Worm (Caenorhabditis elegans): ENCODE results near the gene H12I13.6.

H12I13.6 gene

DNA sequence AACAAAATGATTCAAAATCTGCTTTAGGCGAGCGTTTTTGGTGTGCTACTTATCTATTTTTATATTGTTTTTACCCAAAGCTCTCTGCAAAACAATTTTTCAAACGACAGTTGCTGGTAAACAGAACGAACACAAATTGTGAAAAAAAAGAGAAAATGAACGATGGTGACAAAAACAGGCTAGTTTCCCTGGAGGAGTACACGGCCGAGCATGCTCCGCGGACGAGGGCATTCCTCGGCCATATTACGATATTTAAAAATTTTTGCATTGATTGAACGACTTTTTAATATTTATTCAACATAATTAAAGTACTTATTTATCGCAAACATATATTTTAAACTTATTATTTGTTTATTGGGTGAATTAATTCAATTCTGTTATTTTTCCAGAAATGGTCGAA, 19.7 kb downstream of the H12I13.6 start, which contains the start of the genes tpp-2 and rbbp-5:
tpp-2 (minus strand) TSS at position 157 of the 400 bp plus-strand sequence.
rbbp-5 (plus strand) TSS at position 390 of the 400 bp plus-strand sequence.
- peak; percentile 63 to 73 for TF ChIP-seq lsy-2 (tag; optimal IDR thresholded peaks at IDR 0.05)
- TF ChIP-seq elt-3 (tag; optimal IDR thresholded peaks at IDR 0.05): peak in 1 of 6 experiments; percentile 0
- peak; percentile 60 for TF ChIP-seq swsn-7 (tag; optimal IDR thresholded peaks at IDR 0.05)
- peak; percentile 42 for TF ChIP-seq egl-13 (tag; optimal IDR thresholded peaks at IDR 0.05)
- TF ChIP-seq efl-1 (optimal IDR thresholded peaks at IDR 0.05): peak; percentile 70 to 75
- peak; percentile 71 to 96 for TF ChIP-seq efl-1 (GFP tag; optimal IDR thresholded peaks at IDR 0.05 in 1 of 2)
- peak; percentile 72 for TF ChIP-seq skn-1 (tag; optimal IDR thresholded peaks at IDR 0.05)
- peak; percentile 74 for TF ChIP-seq snu-23 (GFP tag; optimal IDR thresholded peaks at IDR 0.05)
- no peak for TF ChIP-seq ceh-88 (GFP tag; IDR thresholded peaks at IDR 0.05)
- peak; percentile 94 for TF ChIP-seq rnt-1 (tag; optimal IDR thresholded peaks at IDR 0.05)
- peak; percentile 45 for TF ChIP-seq pax-3 (tag; optimal IDR thresholded peaks at IDR 0.05)
- TF ChIP-seq alr-1 (tag; optimal IDR thresholded peaks at IDR 0.05; ENCODE audit: borderline replicate concordance): no peak
- TF ChIP-seq mdl-1 (tag; optimal IDR thresholded peaks at IDR 0.05): no peak
- peak; percentile 32 for TF ChIP-seq C16A3.4 (tag; optimal IDR thresholded peaks at IDR 0.05)
- TF ChIP-seq efl-3 (GFP tag; optimal IDR thresholded peaks at IDR 0.05): no peak
- no peak for TF ChIP-seq nhr-237 (tag; optimal IDR thresholded peaks at IDR 0.05)
- peak; percentile 58 for TF ChIP-seq irx-1 (tag; optimal IDR thresholded peaks at IDR 0.05)
- TF ChIP-seq dsc-1 (tag; optimal IDR thresholded peaks at IDR 0.05): peak; percentile 74
- TF ChIP-seq isw-1 (GFP tag; IDR thresholded peaks at IDR 0.05): no peak; the same call in 1 of the 2 replicates
- peak; percentile 82 for TF ChIP-seq nhr-85 (tag)
- TF ChIP-seq lin-13 (GFP tag; optimal IDR thresholded peaks at IDR 0.05): peak; percentile 21
- peak; percentile 53 to 75 (median 67) for TF ChIP-seq dpl-1 (GFP tag; optimal IDR thresholded peaks at IDR 0.05)
- no peak for TF ChIP-seq Y116A8C.19 (tag; optimal IDR thresholded peaks at IDR 0.05; ENCODE audit: borderline replicate concordance)
- TF ChIP-seq ztf-11 (tag; optimal IDR thresholded peaks at IDR 0.05): peak in 1 of 2 experiments; percentile 82
- TF ChIP-seq fkh-8 (tag; optimal IDR thresholded peaks at IDR 0.05): peak; percentile 53
- no peak for TF ChIP-seq nhr-28 (tag; optimal IDR thresholded peaks at IDR 0.05)
- peak; percentile 66 for TF ChIP-seq nhr-20 (tag; optimal IDR thresholded peaks at IDR 0.05)
- TF ChIP-seq lin-35 (GFP tag; optimal IDR thresholded peaks at IDR 0.05): peak; percentile 60 to 71
- no peak for TF ChIP-seq fos-1 (tag; optimal IDR thresholded peaks at IDR 0.05)
- TF ChIP-seq ceh-90 (tag; optimal IDR thresholded peaks at IDR 0.05): peak; percentile 80
- peak; percentile 66 for TF ChIP-seq fkh-4 (tag; optimal IDR thresholded peaks at IDR 0.05; ENCODE audit: borderline replicate concordance)
- peak; percentile 56 for TF ChIP-seq blmp-1 (tag; optimal IDR thresholded peaks at IDR 0.05)
- peak; percentile 66 for TF ChIP-seq xbp-1 (tag; optimal IDR thresholded peaks at IDR 0.05)
- TF ChIP-seq C04F5.9 (tag; optimal IDR thresholded peaks at IDR 0.05): peak; percentile 50
- peak; percentile 33 to 52 (median 42) for TF ChIP-seq ceh-82 (tag; optimal IDR thresholded peaks at IDR 0.05)
- TF ChIP-seq lir-3 (tag; optimal IDR thresholded peaks at IDR 0.05; ENCODE audit: poor library complexity): peak; percentile 89
- TF ChIP-seq mab-9 (GFP tag; IDR thresholded peaks at IDR 0.05): 0 out of 2 replicates have a peak, but pooled peaks have one; percentile 33
- no peak for TF ChIP-seq nhr-76 (tag; optimal IDR thresholded peaks at IDR 0.05)
- TF ChIP-seq unc-130 (tag; optimal IDR thresholded peaks at IDR 0.05): no peak
- no peak for TF ChIP-seq pqm-1 (tag; optimal IDR thresholded peaks at IDR 0.05)
- TF ChIP-seq mep-1 (tag; optimal IDR thresholded peaks at IDR 0.05): peak; percentile 42
- TF ChIP-seq lin-14 (GFP tag; optimal IDR thresholded peaks at IDR 0.05): peak; percentile 76
- TF ChIP-seq nhr-19 (GFP tag; conservative IDR thresholded peaks at IDR 0.05): peak; percentile 59
- peak; percentile 6 for TF ChIP-seq lin-15B (tag; optimal IDR thresholded peaks at IDR 0.05)
- peak; percentile 73 for TF ChIP-seq nhr-90 (tag; optimal IDR thresholded peaks at IDR 0.05; ENCODE audit: poor library complexity)
- TF ChIP-seq nhr-71 (tag; optimal IDR thresholded peaks at IDR 0.05): peak; percentile 78
- TF ChIP-seq unc-86 (tag; optimal IDR thresholded peaks at IDR 0.05): peak; percentile 34
